Fruit fly (Drosophila melanogaster) whole organism, embryonic: ENCODE data around the gene CG32369.
A peak's percentile ranks its signal among the peaks of the same experiment; 100 is the strongest.

Experiments used
- Ada2b ChIP-seq: fragments of 200-800 bp; sonication (Bioruptor generic); IDR thresholded peaks from 2 replicates; pipeline ENCODE4 v1.3.6; 2022; ENCODE audit warnings: missing biosample characterization, missing genetic modification characterization
- Atf6 ChIP-seq: fragments of 200-800 bp; sonication (Bioruptor generic); IDR thresholded peaks from 2 replicates; pipeline ENCODE4 v1.3.6; 2022; ENCODE audit warnings: missing biosample characterization, missing genetic modification characterization
- CG10274 ChIP-seq: fragments of 200-800 bp; sonication (Bioruptor generic); optimal IDR thresholded peaks from 3 replicates; lab custom pipeline; 2017; ENCODE audit warnings: missing biosample characterization, mild to moderate bottlenecking, missing genetic modification characterization
- CG11093 ChIP-seq: fragments of 200-800 bp; sonication (Bioruptor generic); IDR thresholded peaks from 3 replicates; pipeline ENCODE4 v1.3.6; 2022; ENCODE audit warnings: missing biosample characterization, missing genetic modification characterization
- CG11398 ChIP-seq: fragments of 200-800 bp; sonication (Bioruptor generic); optimal IDR thresholded peaks from 2 replicates; lab custom pipeline; 2016; ENCODE audit warnings: missing biosample characterization, missing genetic modification characterization
- CG11504 ChIP-seq: fragments of 200-800 bp; sonication (Bioruptor generic); optimal IDR thresholded peaks from 3 replicates; lab custom pipeline; 2019; ENCODE audit warnings: missing biosample characterization, mild to moderate bottlenecking, missing genetic modification characterization, moderate library complexity
- CG12299 ChIP-seq: fragments of 200-800 bp; sonication (Bioruptor generic); optimal IDR thresholded peaks from 2 replicates; lab custom pipeline; 2018; ENCODE audit warnings: missing biosample characterization, mild to moderate bottlenecking, missing genetic modification characterization
- CG15073 ChIP-seq: fragments of 200-800 bp; sonication (Bioruptor generic); optimal IDR thresholded peaks from 2 replicates; lab custom pipeline; 2016; ENCODE audit warnings: missing biosample characterization, missing genetic modification characterization
- CG17186 ChIP-seq: fragments of 200-800 bp; sonication (Bioruptor generic); optimal IDR thresholded peaks from 3 replicates; lab custom pipeline; 2017; ENCODE audit warnings: missing biosample characterization, missing genetic modification reagents, missing genetic modification characterization
- CG17328 ChIP-seq: fragments of 200-800 bp; sonication (Bioruptor generic); IDR thresholded peaks from 2 replicates; pipeline ENCODE4 v1.3.6; 2022; ENCODE audit warnings: missing biosample characterization, missing genetic modification characterization
- CG1792 ChIP-seq: fragments of 200-800 bp; sonication (Bioruptor generic); optimal IDR thresholded peaks from 2 replicates; lab custom pipeline; 2016; ENCODE audit warnings: missing biosample characterization, missing genetic modification characterization
- CG18262 ChIP-seq: fragments of 200-800 bp; optimal IDR thresholded peaks from 3 replicates; lab custom pipeline; 2019; ENCODE audit warnings: missing biosample characterization, mild to moderate bottlenecking, missing genetic modification characterization, moderate library complexity
- CG2199 ChIP-seq: fragments of 200-800 bp; sonication (Bioruptor generic); IDR thresholded peaks from 3 replicates; pipeline ENCODE4 v1.3.6; 2022; ENCODE audit warnings: missing biosample characterization, missing genetic modification characterization
- CG2712 ChIP-seq: fragments of 200-800 bp; optimal IDR thresholded peaks from 3 replicates; lab custom pipeline; 2019; ENCODE audit warnings: missing biosample characterization, mild to moderate bottlenecking, missing genetic modification characterization, moderate library complexity
- CG30403 ChIP-seq: fragments of 200-800 bp; sonication (Bioruptor generic); optimal IDR thresholded peaks from 3 replicates; lab custom pipeline; 2016; ENCODE audit warnings: missing biosample characterization, missing genetic modification characterization
- CG31441 ChIP-seq: fragments of 200-800 bp; sonication (Bioruptor generic); IDR thresholded peaks from 2 replicates; pipeline ENCODE4 v1.3.6; 2022; ENCODE audit warnings: missing biosample characterization, missing genetic modification characterization
- CG32772 ChIP-seq: fragments of 200-800 bp; sonication (Bioruptor generic); IDR thresholded peaks from 2 replicates; pipeline ENCODE4 v1.3.6; 2022; ENCODE audit warnings: missing biosample characterization, missing genetic modification characterization
- CG4424 ChIP-seq: fragments of 200-800 bp; sonication (Bioruptor generic); optimal IDR thresholded peaks from 3 replicates; lab custom pipeline; 2016; ENCODE audit warnings: missing biosample characterization, missing genetic modification characterization
- CG4707 ChIP-seq: fragments of 200-800 bp; sonication (Bioruptor generic); optimal IDR thresholded peaks from 2 replicates; lab custom pipeline; 2018; ENCODE audit warnings: missing biosample characterization, mild to moderate bottlenecking, missing genetic modification characterization, moderate library complexity
- CG6654 ChIP-seq: fragments of 200-800 bp; sonication (Bioruptor generic); optimal IDR thresholded peaks from 2 replicates; lab custom pipeline; 2017; ENCODE audit warnings: missing biosample characterization, mild to moderate bottlenecking, missing genetic modification characterization
- CG9437 ChIP-seq: fragments of 200-800 bp; sonication (Bioruptor generic); optimal IDR thresholded peaks from 2 replicates; lab custom pipeline; 2018; ENCODE audit warnings: missing biosample characterization, mild to moderate bottlenecking, missing genetic modification characterization
- CG9727 ChIP-seq: fragments of 200-800 bp; sonication (Bioruptor generic); optimal IDR thresholded peaks from 3 replicates; lab custom pipeline; 2017; ENCODE audit warnings: missing biosample characterization, mild to moderate bottlenecking, missing genetic modification characterization
- Dfd ChIP-seq, 2 experiments: fragments of >200 bp; optimal IDR thresholded peaks; 2 replicates each; lab custom pipeline; 2017; ENCODE audit warnings: missing biosample characterization in 2 of 2, missing genetic modification characterization in 2 of 2
- Dip2 ChIP-seq: fragments of 200-800 bp; sonication (Bioruptor generic); IDR thresholded peaks from 2 replicates; pipeline ENCODE4 v1.3.6; 2022; ENCODE audit warnings: missing biosample characterization, missing genetic modification characterization
- Doc3 ChIP-seq: fragments of 200-800 bp; sonication (Bioruptor generic); IDR thresholded peaks from 3 replicates; pipeline ENCODE4 v1.3.6; 2022; ENCODE audit warnings: missing biosample characterization, missing genetic modification characterization; ENCODE audit not compliant: partially characterized antibody
- Dref ChIP-seq: fragments of 200-800 bp; sonication (Bioruptor generic); IDR thresholded peaks from 2 replicates; pipeline ENCODE4 v1.3.6; 2022; ENCODE audit warnings: missing biosample characterization, missing genetic modification characterization
- HHEX ChIP-seq: fragments of 200-800 bp; sonication (Bioruptor generic); optimal IDR thresholded peaks from 3 replicates; lab custom pipeline; 2017; ENCODE audit warnings: missing biosample characterization, mild to moderate bottlenecking, missing genetic modification characterization, missing genetic modification reagents
- MTF-1 ChIP-seq: fragments of 200-800 bp; sonication (Bioruptor generic); optimal IDR thresholded peaks from 2 replicates; lab custom pipeline; 2018; ENCODE audit warnings: missing biosample characterization, mild to moderate bottlenecking, missing genetic modification characterization, borderline replicate concordance
- Nf-YB ChIP-seq: fragments of 200-800 bp; sonication (Bioruptor generic); optimal IDR thresholded peaks from 3 replicates; lab custom pipeline; 2019; ENCODE audit warnings: missing biosample characterization, mild to moderate bottlenecking, missing genetic modification characterization, moderate library complexity
- Nf-YC ChIP-seq: fragments of 200-800 bp; optimal IDR thresholded peaks from 3 replicates; lab custom pipeline; 2019; ENCODE audit warnings: missing biosample characterization, mild to moderate bottlenecking, missing genetic modification characterization, moderate library complexity
- Oli ChIP-seq: fragments of 200-800 bp; sonication (Bioruptor generic); optimal IDR thresholded peaks from 2 replicates; lab custom pipeline; 2018; ENCODE audit warnings: missing biosample characterization, mild to moderate bottlenecking, missing genetic modification characterization, moderate library complexity
- Optix ChIP-seq: fragments of 200-800 bp; sonication (Bioruptor generic); IDR thresholded peaks from 3 replicates; pipeline ENCODE4 v1.3.6; 2022; ENCODE audit warnings: missing biosample characterization, missing genetic modification characterization
- Pdp1 ChIP-seq, 2 experiments: fragments of 200-800 bp; sonication (Bioruptor generic); optimal IDR thresholded peaks; 3 replicates each; lab custom pipeline; 2016; ENCODE audit warnings: missing biosample characterization in 2 of 2, missing genetic modification characterization in 2 of 2, mild to moderate bottlenecking in 1 of 2, moderate library complexity in 1 of 2
- Ptx1 ChIP-seq: fragments of 200-800 bp; sonication (Bioruptor generic); IDR thresholded peaks from 2 replicates; pipeline ENCODE4 v1.3.6; 2022; ENCODE audit warnings: missing biosample characterization, missing genetic modification characterization
- Sox100B ChIP-seq: fragments of 200-800 bp; sonication (Bioruptor generic); optimal IDR thresholded peaks from 3 replicates; lab custom pipeline; 2018; ENCODE audit warnings: missing biosample characterization, mild to moderate bottlenecking, missing genetic modification characterization
- chm ChIP-seq: fragments of 200-800 bp; sonication (Bioruptor generic); IDR thresholded peaks from 2 replicates; pipeline ENCODE4 v1.3.6; 2022; ENCODE audit warnings: missing biosample characterization, missing genetic modification characterization
- dmrt99B ChIP-seq: fragments of 200-800 bp; sonication (Bioruptor generic); optimal IDR thresholded peaks from 2 replicates; lab custom pipeline; 2018; ENCODE audit warnings: missing biosample characterization, mild to moderate bottlenecking, missing genetic modification characterization, moderate library complexity
- fd3F ChIP-seq: fragments of 200-800 bp; sonication (Bioruptor generic); optimal IDR thresholded peaks from 2 replicates; lab custom pipeline; 2018; ENCODE audit warnings: missing biosample characterization, mild to moderate bottlenecking, missing genetic modification characterization, moderate library complexity
- gcm ChIP-seq: fragments of 200-800 bp; sonication (Bioruptor generic); optimal IDR thresholded peaks from 2 replicates; lab custom pipeline; 2019; ENCODE audit warnings: missing biosample characterization, mild to moderate bottlenecking, missing genetic modification characterization, moderate library complexity
- jigr1 ChIP-seq: fragments of 200-800 bp; sonication (Bioruptor generic); IDR thresholded peaks from 3 replicates; pipeline ENCODE4 v1.3.6; 2022; ENCODE audit warnings: missing biosample characterization, missing genetic modification characterization
- klu ChIP-seq: fragments of 200-800 bp; sonication (Bioruptor generic); IDR thresholded peaks from 2 replicates; pipeline ENCODE4 v1.3.6; 2022; ENCODE audit warnings: missing biosample characterization, missing genetic modification characterization
- lbe ChIP-seq: fragments of 200-800 bp; sonication (Bioruptor generic); optimal IDR thresholded peaks from 2 replicates; lab custom pipeline; 2016; ENCODE audit warnings: missing biosample characterization, mild to moderate bottlenecking, missing genetic modification characterization
- nom ChIP-seq: fragments of 200-800 bp; sonication (Bioruptor generic); optimal IDR thresholded peaks from 2 replicates; lab custom pipeline; 2017; ENCODE audit warnings: missing biosample characterization, missing genetic modification characterization, mild to moderate bottlenecking, moderate library complexity, missing genetic modification reagents
- onecut ChIP-seq: fragments of 200-800 bp; sonication (Bioruptor generic); IDR thresholded peaks from 2 replicates; pipeline ENCODE4 v1.3.6; 2022; ENCODE audit warnings: missing biosample characterization, missing genetic modification characterization
- pum ChIP-seq: fragments of 200-800 bp; sonication (Bioruptor generic); optimal IDR thresholded peaks from 2 replicates; lab custom pipeline; 2016; ENCODE audit warnings: missing biosample characterization, missing genetic modification characterization
- run ChIP-seq: fragments of 200-800 bp; sonication (Bioruptor generic); optimal IDR thresholded peaks from 3 replicates; lab custom pipeline; 2018; ENCODE audit warnings: missing biosample characterization, mild to moderate bottlenecking, missing genetic modification characterization
- slbo ChIP-seq: fragments of 200-800 bp; sonication (Bioruptor generic); IDR thresholded peaks from 2 replicates; pipeline ENCODE4 v1.3.6; 2022; ENCODE audit warnings: missing biosample characterization, missing genetic modification characterization
- usp ChIP-seq: fragments of >200 bp; optimal IDR thresholded peaks from 2 replicates; lab custom pipeline; 2017; ENCODE audit warnings: missing biosample characterization, missing genetic modification characterization
- vnd ChIP-seq: fragments of 200-800 bp; sonication (Bioruptor generic); IDR thresholded peaks from 3 replicates; pipeline ENCODE4 v1.3.6; 2022; ENCODE audit warnings: missing biosample characterization, missing genetic modification characterization; ENCODE audit not compliant: partially characterized antibody

CG32369 gene

dm6 chr3L:7833684-7834337 is 24.2 kb upstream of the CG32369 start (continued):
- no peak for TF ChIP-seq CG10274 (GFP tag; lab: Kevin White, UChicago)

- no peak for TF ChIP-seq Atf6 (GFP tag; lab: Robert Waterston, UW)
- TF ChIP-seq lbe (GFP tag; lab: Kevin White, UChicago) = no peak
- TF ChIP-seq dmrt99B (tag; lab: Kevin White, UChicago) = peak; percentile 45
- TF ChIP-seq run (tag; lab: Kevin White, UChicago) = no peak
- TF ChIP-seq CG4707 (GFP tag; lab: Kevin White, UChicago) = no peak
- TF ChIP-seq Dref (GFP tag; lab: Robert Waterston, UW) = no peak
- no peak for TF ChIP-seq Nf-YC (tag; lab: Kevin White, UChicago)
- no peak for TF ChIP-seq CG32772 (GFP tag; lab: Robert Waterston, UW)
- TF ChIP-seq Pdp1 (GFP tag; optimal IDR thresholded peaks at IDR 0.05; lab: Kevin White, UChicago) = no peak
- TF ChIP-seq Sox100B = peak; percentile 5
- TF ChIP-seq Optix (GFP tag; lab: Robert Waterston, UW) = no peak
- TF ChIP-seq usp = no peak
- no peak for TF ChIP-seq CG30403 (GFP tag; lab: Kevin White, UChicago)
- TF ChIP-seq CG11093 (GFP tag; lab: Robert Waterston, UW) = no peak
- TF ChIP-seq CG4424 = no peak
- no peak for TF ChIP-seq pum (GFP tag; lab: Kevin White, UChicago)
- peak; percentile 25 for TF ChIP-seq CG2712 (tag; lab: Kevin White, UChicago)
- TF ChIP-seq CG11504 (tag; lab: Kevin White, UChicago) = peak; percentile 31
- no peak for TF ChIP-seq CG17328 (GFP tag; lab: Robert Waterston, UW)
- TF ChIP-seq CG9437 (GFP tag; lab: Kevin White, UChicago) = no peak
- no peak for TF ChIP-seq Ada2b (GFP tag; lab: Robert Waterston, UW)
- no peak for TF ChIP-seq MTF-1 (GFP tag; lab: Kevin White, UChicago)
- no peak for TF ChIP-seq CG2199 (GFP tag; lab: Robert Waterston, UW)
- no peak for TF ChIP-seq jigr1
- TF ChIP-seq gcm = no peak
- TF ChIP-seq fd3F (GFP tag; lab: Kevin White, UChicago) = no peak
- no peak for TF ChIP-seq CG6654 (GFP tag; lab: Kevin White, UChicago)
- TF ChIP-seq CG15073 (GFP tag; lab: Kevin White, UChicago) = no peak
- TF ChIP-seq Nf-YB = no peak
- TF ChIP-seq HHEX (GFP tag; lab: Kevin White, UChicago) = no peak
- peak; percentile 23 for TF ChIP-seq CG9727 (GFP tag; lab: Kevin White, UChicago)
- TF ChIP-seq CG1792 (GFP tag; lab: Kevin White, UChicago) = no peak
- no peak for TF ChIP-seq Dfd (GFP tag; optimal IDR thresholded peaks at IDR 0.05; lab: Kevin White, UChicago)
- TF ChIP-seq CG11398 (GFP tag; lab: Kevin White, UChicago) = no peak
- TF ChIP-seq Ptx1 (GFP tag; lab: Robert Waterston, UW) = 0 out of 2 replicates have a peak, but pooled peaks have one; percentile 18
- no peak for TF ChIP-seq onecut
- no peak for TF ChIP-seq CG12299 (tag; lab: Kevin White, UChicago)
- TF ChIP-seq CG18262 (tag; lab: Kevin White, UChicago) = peak; percentile 56
- TF ChIP-seq CG17186 (GFP tag; lab: Kevin White, UChicago) = no peak
- no peak for TF ChIP-seq nom
- TF ChIP-seq chm (GFP tag; lab: Robert Waterston, UW) = no peak
- peak; percentile 31; the same call in 1 of the 2 replicates for TF ChIP-seq CG31441
- no peak for TF ChIP-seq Doc3
- no peak for TF ChIP-seq Oli (tag; lab: Kevin White, UChicago)
- TF ChIP-seq slbo = no peak
- TF ChIP-seq Dip2 (GFP tag; lab: Robert Waterston, UW) = no peak
- no peak for TF ChIP-seq vnd
- no peak for TF ChIP-seq klu (GFP tag; lab: Robert Waterston, UW)
These were observed 23.7 kb upstream of the CG32369 start for dm6 chr3L:7833278-7833677.
